Worm (Caenorhabditis elegans): ENCODE measurements around the gene srj-54.

Gene srj-54

ce11 chrV:2883097-2883496 is 23.5 kb upstream of the srj-54 start:
- TF ChIP-seq klf-2 (GFP tag; conservative IDR thresholded peaks at IDR 0.05) = no peak

- no peak for TF ChIP-seq tab-1 (GFP tag; IDR thresholded peaks at IDR 0.05)
These were observed 21.9 kb upstream of the srj-54 start for ce11 chrV:2881565-2881964.

- TF ChIP-seq cog-1 (tag; optimal IDR thresholded peaks at IDR 0.05) = no peak
These were observed 21.4 kb upstream of the srj-54 start, which contains the start of gene ifc-1 for ce11 chrV:2881016-2881415. TSS of gene ifc-1 (plus strand) at chrV:2881393.

DNA sequence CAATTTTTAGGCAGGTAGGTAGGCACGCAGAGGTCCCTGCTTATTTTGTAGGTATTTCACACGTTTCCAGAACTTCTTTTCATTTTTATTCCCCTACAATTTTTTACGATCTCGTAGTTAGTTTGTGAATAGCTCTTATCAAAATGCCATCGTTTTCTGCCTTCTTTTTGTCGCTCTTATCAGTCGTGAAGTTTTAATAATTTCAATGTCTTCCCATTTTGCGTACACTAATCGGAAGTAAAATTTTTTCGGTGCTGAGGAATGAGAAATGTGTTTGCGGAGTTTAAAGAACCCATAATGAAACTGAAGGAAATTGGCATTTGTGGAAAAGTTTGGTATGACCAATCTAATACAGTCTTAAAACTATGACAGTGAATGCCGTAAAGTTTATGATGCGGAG is 20.7 kb upstream of the srj-54 start:
- TF ChIP-seq ref-1 (GFP tag; conservative IDR thresholded peaks at IDR 0.05) (no peak), med-1 (GFP tag; optimal IDR thresholded peaks at IDR 0.05; ENCODE audit: insufficient read depth) (no peak), klf-2 (GFP tag; conservative IDR thresholded peaks at IDR 0.05) (no peak), T22C8.4 (GFP tag; IDR thresholded peaks at IDR 0.05) (no peak), flt-1 (GFP tag; IDR thresholded peaks at IDR 0.05) (no peak), ztf-29 (GFP tag; IDR thresholded peaks at IDR 0.05) (no peak), ztf-23 (GFP tag; IDR thresholded peaks at IDR 0.05) (no peak), tab-1 (GFP tag; IDR thresholded peaks at IDR 0.05) (no peak), cog-1 (tag; optimal IDR thresholded peaks at IDR 0.05) (no peak)

- no peak for TF ChIP-seq ztf-29 (GFP tag; IDR thresholded peaks at IDR 0.05)
- TF ChIP-seq tab-1 (GFP tag; IDR thresholded peaks at IDR 0.05) = no peak
- TF ChIP-seq ztf-23 (GFP tag; IDR thresholded peaks at IDR 0.05) = no peak
- TF ChIP-seq klf-2 (GFP tag; conservative IDR thresholded peaks at IDR 0.05) = no peak
- TF ChIP-seq flt-1 (GFP tag; IDR thresholded peaks at IDR 0.05) = no peak
- TF ChIP-seq med-1 (GFP tag; optimal IDR thresholded peaks at IDR 0.05; ENCODE audit: insufficient read depth) = no peak
- TF ChIP-seq cog-1 (tag; optimal IDR thresholded peaks at IDR 0.05) = no peak
- TF ChIP-seq T22C8.4 (GFP tag; IDR thresholded peaks at IDR 0.05) = no peak
These were observed 20.2 kb upstream of the srj-54 start, which contains the start of gene str-39 for ce11 chrV:2879801-2880200. TSS of gene str-39 (minus strand) at chrV:2879901.

DNA sequence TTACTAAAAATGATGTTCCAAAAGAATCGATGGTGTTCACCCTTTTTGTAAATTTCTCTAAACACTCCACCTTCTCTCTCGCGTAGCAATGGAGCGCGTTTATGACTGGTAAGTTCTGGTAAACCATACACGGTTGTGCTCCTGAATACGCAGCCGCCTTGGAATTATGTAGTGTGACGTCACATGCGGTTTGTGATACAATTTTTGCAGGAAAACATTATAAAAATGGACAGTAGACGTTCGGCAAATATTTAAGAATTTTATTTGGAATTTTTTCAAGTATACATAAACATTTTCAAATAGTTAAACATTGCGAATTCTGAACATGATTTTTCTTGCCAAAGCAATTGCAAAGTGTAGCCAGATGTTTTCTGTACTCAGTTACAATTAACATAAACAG is 17.9 kb upstream of the srj-54 start, which contains the start of gene F37B4.10:
Gene F37B4.10, minus strand, starts transcription at position 101 of the 400 bp plus-strand sequence.
- TF ChIP-seq cog-1 (tag; optimal IDR thresholded peaks at IDR 0.05) (no peak), ref-1 (GFP tag; conservative IDR thresholded peaks at IDR 0.05) (no peak), klf-2 (GFP tag; conservative IDR thresholded peaks at IDR 0.05) (no peak), ztf-29 (GFP tag; IDR thresholded peaks at IDR 0.05) (no peak), flt-1 (GFP tag; IDR thresholded peaks at IDR 0.05) (no peak), tab-1 (GFP tag; IDR thresholded peaks at IDR 0.05) (no peak), ztf-23 (GFP tag; IDR thresholded peaks at IDR 0.05) (no peak), med-1 (GFP tag; optimal IDR thresholded peaks at IDR 0.05; ENCODE audit: insufficient read depth) (no peak), T22C8.4 (GFP tag; IDR thresholded peaks at IDR 0.05) (no peak)

DNA sequence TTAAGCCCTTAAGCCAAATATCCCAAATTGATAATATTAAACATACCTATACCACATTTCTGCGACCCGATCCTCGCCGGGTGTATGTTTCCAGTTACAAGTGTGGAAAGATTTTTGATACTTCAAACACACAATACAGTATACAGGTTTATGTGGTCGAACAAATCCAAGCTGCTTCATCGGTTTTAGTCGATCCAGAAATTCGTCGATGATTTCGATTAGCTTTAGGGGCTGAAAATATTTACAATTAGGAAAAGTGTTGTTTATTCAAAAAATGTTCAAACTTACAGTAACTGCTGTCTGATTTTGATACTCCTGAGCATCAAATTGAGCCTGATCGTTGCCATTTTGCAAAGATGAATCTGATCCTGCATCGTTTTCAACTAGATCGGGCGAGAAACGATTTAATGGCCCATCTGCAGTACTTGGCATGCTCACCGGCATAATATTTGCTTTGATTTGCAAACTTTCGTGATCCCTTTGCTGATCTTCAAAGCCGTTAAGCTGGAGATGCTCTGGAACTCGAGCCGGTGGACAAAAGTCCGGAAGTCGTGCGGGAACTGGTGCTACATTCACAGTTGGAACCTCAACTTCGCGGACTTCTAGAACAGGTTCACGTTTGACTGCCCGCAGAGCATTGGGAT is 16.7 kb upstream of the srj-54 start:
- no peak for TF ChIP-seq cog-1 (tag; optimal IDR thresholded peaks at IDR 0.05)
- no peak for TF ChIP-seq med-1 (GFP tag; optimal IDR thresholded peaks at IDR 0.05; ENCODE audit: insufficient read depth)
- no peak for TF ChIP-seq ztf-23 (GFP tag; IDR thresholded peaks at IDR 0.05)
- no peak for TF ChIP-seq ztf-29 (GFP tag; IDR thresholded peaks at IDR 0.05)
- TF ChIP-seq T22C8.4 (GFP tag; IDR thresholded peaks at IDR 0.05) = no peak
- TF ChIP-seq tab-1 (GFP tag; IDR thresholded peaks at IDR 0.05) = no peak
- TF ChIP-seq ref-1 (GFP tag; conservative IDR thresholded peaks at IDR 0.05) = no peak
- TF ChIP-seq klf-2 (GFP tag; conservative IDR thresholded peaks at IDR 0.05) = no peak
- TF ChIP-seq flt-1 (GFP tag; IDR thresholded peaks at IDR 0.05) = no peak

- TF ChIP-seq T22C8.4 (GFP tag; IDR thresholded peaks at IDR 0.05) (no peak), klf-2 (GFP tag; conservative IDR thresholded peaks at IDR 0.05) (no peak), ztf-29 (GFP tag; IDR thresholded peaks at IDR 0.05) (no peak), ztf-23 (GFP tag; IDR thresholded peaks at IDR 0.05) (no peak), tab-1 (GFP tag; IDR thresholded peaks at IDR 0.05) (no peak), med-1 (GFP tag; optimal IDR thresholded peaks at IDR 0.05; ENCODE audit: insufficient read depth) (no peak), flt-1 (GFP tag; IDR thresholded peaks at IDR 0.05) (no peak), cog-1 (tag; optimal IDR thresholded peaks at IDR 0.05) (no peak)
These were observed 15.8 kb upstream of the srj-54 start, which contains the start of gene folt-2 for ce11 chrV:2875422-2875821. TSS of gene folt-2 (minus strand) at chrV:2875600.

ce11 chrV:2872947-2873346 is 13.3 kb upstream of the srj-54 start:
- no peak for TF ChIP-seq T22C8.4 (GFP tag; IDR thresholded peaks at IDR 0.05)
- TF ChIP-seq flt-1 (GFP tag; IDR thresholded peaks at IDR 0.05) = no peak
- TF ChIP-seq tab-1 (GFP tag; IDR thresholded peaks at IDR 0.05) = no peak
- no peak for TF ChIP-seq klf-2 (GFP tag; conservative IDR thresholded peaks at IDR 0.05)
- no peak for TF ChIP-seq ztf-23 (GFP tag; IDR thresholded peaks at IDR 0.05)
- no peak for TF ChIP-seq ztf-29 (GFP tag; IDR thresholded peaks at IDR 0.05)
- TF ChIP-seq cog-1 (tag; optimal IDR thresholded peaks at IDR 0.05) = no peak
- no peak for TF ChIP-seq ref-1 (GFP tag; conservative IDR thresholded peaks at IDR 0.05)
- TF ChIP-seq med-1 (GFP tag; optimal IDR thresholded peaks at IDR 0.05; ENCODE audit: insufficient read depth) = no peak

DNA sequence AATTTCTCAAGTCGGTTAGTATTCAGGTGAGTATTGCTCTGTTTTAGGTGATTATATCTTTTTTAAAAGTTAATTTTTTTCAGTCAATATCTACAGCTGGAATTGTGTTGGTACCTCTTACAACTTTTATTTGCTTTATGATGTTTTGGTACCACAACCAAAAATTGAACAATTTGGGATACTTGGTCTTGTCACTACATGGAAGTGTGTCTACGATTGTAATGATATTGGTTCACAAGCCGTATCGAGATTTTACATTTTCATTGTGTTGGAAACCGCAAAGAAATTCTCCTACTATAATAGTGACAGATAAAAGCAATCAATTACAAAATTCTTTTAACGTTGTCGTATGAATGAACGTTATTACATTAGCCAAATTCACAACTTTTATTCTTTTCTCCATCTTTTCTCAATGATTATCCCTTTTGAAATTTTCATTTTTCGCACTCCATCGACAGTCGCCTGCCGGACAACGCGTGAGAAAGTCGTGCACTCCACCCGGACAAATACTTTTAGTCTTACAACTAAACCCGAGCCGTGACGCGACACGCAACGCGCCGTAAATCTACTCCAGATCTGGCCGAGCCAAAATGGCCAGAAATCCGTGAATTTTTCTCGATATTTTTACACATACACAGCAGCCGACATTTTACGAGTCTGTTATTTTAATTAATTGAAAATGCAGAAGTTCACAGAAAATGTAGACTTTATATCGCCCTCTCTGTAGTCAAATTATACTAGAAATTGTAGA is 12.3 kb upstream of the srj-54 start:
- TF ChIP-seq cog-1 (tag; optimal IDR thresholded peaks at IDR 0.05) = no peak
- TF ChIP-seq ref-1 (GFP tag; conservative IDR thresholded peaks at IDR 0.05) = no peak
- TF ChIP-seq T22C8.4 (GFP tag; IDR thresholded peaks at IDR 0.05) = no peak
- TF ChIP-seq med-1 (GFP tag; optimal IDR thresholded peaks at IDR 0.05; ENCODE audit: insufficient read depth) = no peak
